Fruit fly (Drosophila melanogaster) whole organism, embryonic: ENCODE measurements around the gene Tace.
A peak's percentile ranks its signal among the peaks of the same experiment; 100 is the strongest.

Experiments
- CG10366 ChIP-seq: fragments of 200-800 bp; sonication (Bioruptor generic); IDR thresholded peaks from 2 replicates; pipeline ENCODE4 v1.3.6; 2022; ENCODE audit warnings: missing biosample characterization, missing genetic modification characterization
- CG12391 ChIP-seq: fragments of 200-800 bp; sonication (Bioruptor generic); optimal IDR thresholded peaks from 3 replicates; lab custom pipeline; 2018; ENCODE audit warnings: missing biosample characterization, mild to moderate bottlenecking, missing genetic modification characterization, moderate library complexity
- CG14710 ChIP-seq: fragments of 200-800 bp; sonication (Bioruptor generic); optimal IDR thresholded peaks from 3 replicates; lab custom pipeline; 2019; ENCODE audit warnings: missing biosample characterization, mild to moderate bottlenecking, missing genetic modification characterization, moderate library complexity
- CG15269 ChIP-seq: fragments of 200-800 bp; sonication (Bioruptor generic); optimal IDR thresholded peaks from 2 replicates; lab custom pipeline; 2018; ENCODE audit warnings: missing biosample characterization, mild to moderate bottlenecking, missing genetic modification characterization, moderate library complexity
- CG17361 ChIP-seq: fragments of 200-800 bp; sonication (Bioruptor generic); IDR thresholded peaks from 3 replicates; pipeline ENCODE4 v1.3.6; 2022; ENCODE audit warnings: missing biosample characterization, missing genetic modification characterization
- CG17829 ChIP-seq: fragments of 200-800 bp; optimal IDR thresholded peaks from 2 replicates; lab custom pipeline; 2019; ENCODE audit warnings: missing biosample characterization, mild to moderate bottlenecking, missing genetic modification characterization, moderate library complexity
- CG18262 ChIP-seq: fragments of 200-800 bp; optimal IDR thresholded peaks from 3 replicates; lab custom pipeline; 2019; ENCODE audit warnings: missing biosample characterization, mild to moderate bottlenecking, missing genetic modification characterization, moderate library complexity
- CG2120 ChIP-seq: fragments of 200-800 bp; sonication (Bioruptor generic); optimal IDR thresholded peaks from 3 replicates; lab custom pipeline; 2016; ENCODE audit warnings: missing biosample characterization, missing genetic modification characterization
- CG2678 ChIP-seq: fragments of 200-800 bp; sonication (Bioruptor generic); optimal IDR thresholded peaks from 3 replicates; lab custom pipeline; 2019; ENCODE audit warnings: missing biosample characterization, mild to moderate bottlenecking, missing genetic modification characterization, moderate library complexity
- CG2712 ChIP-seq: fragments of 200-800 bp; optimal IDR thresholded peaks from 3 replicates; lab custom pipeline; 2019; ENCODE audit warnings: missing biosample characterization, mild to moderate bottlenecking, missing genetic modification characterization, moderate library complexity
- CG32532 ChIP-seq: fragments of 200-800 bp; sonication (Bioruptor generic); IDR thresholded peaks from 2 replicates; pipeline ENCODE4 v1.3.6; 2022; ENCODE audit warnings: missing biosample characterization, missing genetic modification characterization
- CG33557 ChIP-seq: fragments of 200-800 bp; sonication (Bioruptor generic); optimal IDR thresholded peaks from 2 replicates; lab custom pipeline; 2019; ENCODE audit warnings: missing biosample characterization, mild to moderate bottlenecking, missing genetic modification characterization, moderate library complexity
- CG4360 ChIP-seq: fragments of 200-800 bp; sonication (Bioruptor generic); IDR thresholded peaks from 2 replicates; pipeline ENCODE4 v1.3.6; 2022; ENCODE audit warnings: missing biosample characterization, missing genetic modification characterization
- CG7928 ChIP-seq: fragments of 200-800 bp; sonication (Bioruptor generic); optimal IDR thresholded peaks from 2 replicates; lab custom pipeline; 2017; ENCODE audit warnings: missing biosample characterization, mild to moderate bottlenecking, missing genetic modification characterization
- D ChIP-seq, 2 experiments: fragments of 200-800 bp in 1 of 2; fragments of >200 bp in 1 of 2; sonication (Bioruptor generic) in 1 of 2; optimal IDR thresholded peaks; 2 replicates in 1 of 2; 3 replicates in 1 of 2; lab custom pipeline; 2017; ENCODE audit warnings: mild to moderate bottlenecking in 1 of 2, missing biosample characterization in 1 of 2, missing genetic modification characterization in 1 of 2, missing genetic modification reagents in 1 of 2
- D19A ChIP-seq: fragments of 200-800 bp; optimal IDR thresholded peaks from 3 replicates; lab custom pipeline; 2019; ENCODE audit warnings: missing biosample characterization, mild to moderate bottlenecking, missing genetic modification characterization, moderate library complexity
- HLH3B ChIP-seq: fragments of 200-800 bp; sonication (Bioruptor generic); IDR thresholded peaks from 2 replicates; pipeline ENCODE4 v1.3.6; 2022; ENCODE audit warnings: missing biosample characterization, missing genetic modification characterization
- HLH4C ChIP-seq: fragments of 200-800 bp; sonication (Bioruptor generic); IDR thresholded peaks from 3 replicates; pipeline ENCODE4 v1.3.6; 2022; ENCODE audit warnings: missing biosample characterization, missing genetic modification characterization; ENCODE audit not compliant: partially characterized antibody
- Hr51 ChIP-seq, 2 experiments: fragments of 200-800 bp; sonication (Bioruptor generic); optimal IDR thresholded peaks; 2 replicates in 1 of 2; 3 replicates in 1 of 2; lab custom pipeline; 2016 to 2018; ENCODE audit warnings: missing biosample characterization in 2 of 2, missing genetic modification characterization in 2 of 2, mild to moderate bottlenecking in 1 of 2, moderate library complexity in 1 of 2
- Hsf ChIP-seq: fragments of 200-800 bp; sonication (Bioruptor generic); optimal IDR thresholded peaks from 3 replicates; lab custom pipeline; 2016; ENCODE audit warnings: missing biosample characterization, missing genetic modification characterization
- NK7.1 ChIP-seq: fragments of 200-800 bp; sonication (Bioruptor generic); optimal IDR thresholded peaks from 3 replicates; lab custom pipeline; 2016; ENCODE audit warnings: missing biosample characterization, missing genetic modification characterization
- Oaz ChIP-seq: fragments of 200-800 bp; sonication (Bioruptor generic); IDR thresholded peaks from 2 replicates; pipeline ENCODE4 v1.3.6; 2022; ENCODE audit warnings: missing biosample characterization, missing genetic modification characterization
- Oli ChIP-seq: fragments of 200-800 bp; sonication (Bioruptor generic); optimal IDR thresholded peaks from 2 replicates; lab custom pipeline; 2018; ENCODE audit warnings: missing biosample characterization, mild to moderate bottlenecking, missing genetic modification characterization, moderate library complexity
- Rx ChIP-seq: fragments of 200-800 bp; sonication (Bioruptor generic); IDR thresholded peaks from 2 replicates; pipeline ENCODE4 v1.3.6; 2022; ENCODE audit warnings: missing biosample characterization, missing genetic modification characterization
- Xbp1 ChIP-seq: fragments of 200-800 bp; sonication (Bioruptor generic); optimal IDR thresholded peaks from 3 replicates; lab custom pipeline; 2016; ENCODE audit warnings: missing biosample characterization, mild to moderate bottlenecking, missing genetic modification characterization
- Xrp1 ChIP-seq: fragments of 200-800 bp; sonication (Bioruptor generic); IDR thresholded peaks from 2 replicates; pipeline ENCODE4 v1.3.6; 2022; ENCODE audit warnings: missing biosample characterization, missing genetic modification characterization
- ap ChIP-seq: fragments of 200-800 bp; sonication (Bioruptor generic); IDR thresholded peaks from 2 replicates; pipeline ENCODE4 v1.3.6; 2022; ENCODE audit warnings: missing biosample characterization, missing genetic modification characterization
- ara ChIP-seq: fragments of 200-800 bp; sonication (Bioruptor generic); IDR thresholded peaks from 2 replicates; pipeline ENCODE4 v1.3.6; 2022; ENCODE audit warnings: missing biosample characterization, missing genetic modification characterization
- ase ChIP-seq: fragments of 200-800 bp; sonication (Bioruptor generic); IDR thresholded peaks from 3 replicates; pipeline ENCODE4 v1.3.6; 2022; ENCODE audit warnings: missing biosample characterization, missing genetic modification characterization
- bcd ChIP-seq: fragments of 200-800 bp; sonication (Bioruptor generic); optimal IDR thresholded peaks from 2 replicates; lab custom pipeline; 2017; ENCODE audit warnings: missing biosample characterization, mild to moderate bottlenecking, missing genetic modification characterization
- bsh ChIP-seq, 2 experiments: fragments of 200-800 bp; sonication (Bioruptor generic); optimal IDR thresholded peaks; 2 replicates each; lab custom pipeline; 2017 to 2018; ENCODE audit warnings: mild to moderate bottlenecking in 2 of 2, missing biosample characterization in 2 of 2, missing genetic modification characterization in 2 of 2, moderate library complexity in 1 of 2
- btn ChIP-seq: fragments of 200-800 bp; sonication (Bioruptor generic); optimal IDR thresholded peaks from 2 replicates; lab custom pipeline; 2016; ENCODE audit warnings: missing biosample characterization, missing genetic modification characterization
- croc ChIP-seq: fragments of 200-800 bp; sonication (Bioruptor generic); conservative IDR thresholded peaks from 3 replicates; pipeline ENCODE4 v1.3.6; 2022; ENCODE audit warnings: missing biosample characterization, missing genetic modification characterization
- dysf ChIP-seq: fragments of 200-800 bp; sonication (Bioruptor generic); IDR thresholded peaks from 3 replicates; pipeline ENCODE4 v1.3.6; 2022; ENCODE audit warnings: missing biosample characterization, missing genetic modification characterization
- fd96Cb ChIP-seq: fragments of 200-800 bp; sonication (Bioruptor generic); optimal IDR thresholded peaks from 2 replicates; lab custom pipeline; 2018; ENCODE audit warnings: missing biosample characterization, mild to moderate bottlenecking, missing genetic modification characterization, moderate library complexity
- gt ChIP-seq: fragments of 200-800 bp; sonication (Bioruptor generic); IDR thresholded peaks from 2 replicates; pipeline ENCODE4 v1.3.6; 2022; ENCODE audit warnings: missing biosample characterization, missing genetic modification characterization
- org-1 ChIP-seq: fragments of 200-800 bp; sonication (Bioruptor generic); optimal IDR thresholded peaks from 2 replicates; lab custom pipeline; 2017; ENCODE audit warnings: missing biosample characterization, missing genetic modification characterization
- tin ChIP-seq: fragments of 200-800 bp; sonication (Bioruptor generic); optimal IDR thresholded peaks from 3 replicates; lab custom pipeline; 2016; ENCODE audit warnings: missing biosample characterization, missing genetic modification characterization
- unpg ChIP-seq: fragments of 200-800 bp; sonication (Bioruptor generic); optimal IDR thresholded peaks from 3 replicates; lab custom pipeline; 2018; ENCODE audit warnings: missing biosample characterization, mild to moderate bottlenecking, missing genetic modification characterization, moderate library complexity
- vfl ChIP-seq: fragments of 200-800 bp; sonication (Bioruptor generic); optimal IDR thresholded peaks from 2 replicates; lab custom pipeline; 2016; ENCODE audit warnings: missing biosample characterization, missing genetic modification characterization
- wor ChIP-seq: fragments of 200-800 bp; sonication (Bioruptor generic); IDR thresholded peaks from 2 replicates; pipeline ENCODE4 v1.3.6; 2022; ENCODE audit warnings: missing biosample characterization, missing genetic modification characterization
- zf30C ChIP-seq: fragments of 200-800 bp; sonication (Bioruptor generic); optimal IDR thresholded peaks from 3 replicates; lab custom pipeline; 2018; ENCODE audit warnings: missing biosample characterization, mild to moderate bottlenecking, missing genetic modification characterization

Gene Tace

DNA sequence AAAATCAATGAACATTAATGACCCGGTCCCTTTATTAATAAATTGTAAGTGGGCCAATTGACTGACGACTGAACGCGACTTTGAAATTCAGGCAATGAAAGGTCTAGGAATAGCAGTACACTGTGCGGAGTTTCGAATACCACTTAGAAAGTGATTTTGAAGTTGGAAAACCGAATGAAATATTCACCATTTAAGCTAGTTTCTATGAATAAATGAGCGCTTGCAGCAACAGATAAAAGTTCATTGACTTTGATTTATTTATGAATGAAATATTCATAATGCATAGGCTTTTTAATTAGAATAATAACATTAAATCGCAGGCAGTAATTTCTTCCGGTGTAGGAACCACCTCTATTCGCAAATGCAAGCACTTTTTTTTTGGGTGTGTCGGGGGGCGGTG is 20.7 kb downstream of the Tace start (continued):
- TF ChIP-seq CG12391 (peak; percentile 30), org-1 (GFP tag; lab: Kevin White, UChicago) (peak; percentile 8), CG33557 (no peak), croc (no peak), CG2678 (tag; lab: Kevin White, UChicago) (peak; percentile 38), CG18262 (tag; lab: Kevin White, UChicago) (peak; percentile 32), D19A (tag; lab: Kevin White, UChicago) (no peak), CG2712 (tag; lab: Kevin White, UChicago) (peak; percentile 30), ap (0 out of 2 replicates have a peak, but pooled peaks have one; percentile 8), NK7.1 (no peak), Hr51 (GFP tag; optimal IDR thresholded peaks at IDR 0.05; lab: Kevin White, UChicago) (peak in 1 of 2 experiments; percentile 50), bsh (GFP tag; optimal IDR thresholded peaks at IDR 0.05; lab: Kevin White, UChicago) (peak in 1 of 2 experiments; percentile 29), Xrp1 (GFP tag; lab: Robert Waterston, UW) (peak; percentile 48; the same call in 1 of the 2 replicates), CG32532 (peak; percentile 27; the same call in 1 of the 2 replicates), CG2120 (GFP tag; lab: Kevin White, UChicago) (peak; percentile 10), CG15269 (peak; percentile 32), wor (no peak), CG7928 (GFP tag; lab: Kevin White, UChicago) (no peak), HLH3B (GFP tag; lab: Robert Waterston, UW) (0 out of 2 replicates have a peak, but pooled peaks have one; percentile 8), Oli (tag; lab: Kevin White, UChicago) (peak; percentile 33), CG4360 (no peak), bcd (GFP tag; lab: Kevin White, UChicago) (peak; percentile 21), zf30C (GFP tag; lab: Kevin White, UChicago) (peak; percentile 33), fd96Cb (tag; lab: Kevin White, UChicago) (peak; percentile 43), ara (GFP tag; lab: Robert Waterston, UW) (peak; percentile 39; the same call in 1 of the 2 replicates), Xbp1 (peak; percentile 29), unpg (peak; percentile 33), HLH4C (GFP tag; lab: Robert Waterston, UW) (no peak), Oaz (no peak), Rx (GFP tag; lab: Robert Waterston, UW) (no peak), D (optimal IDR thresholded peaks at IDR 0.05; lab: Kevin White, UChicago) (no peak), D (GFP tag; optimal IDR thresholded peaks at IDR 0.05; lab: Kevin White, UChicago) (peak; percentile 17), CG14710 (tag; lab: Kevin White, UChicago) (peak; percentile 2), CG17829 (peak; percentile 18), gt (GFP tag; lab: Robert Waterston, UW) (no peak), CG17361 (GFP tag; lab: Robert Waterston, UW) (0 out of 3 replicates have a peak, but pooled peaks have one; percentile 16), Hsf (GFP tag; lab: Kevin White, UChicago) (no peak), btn (GFP tag; lab: Kevin White, UChicago) (no peak), CG10366 (peak; percentile 16; the same call in 1 of the 2 replicates), dysf (GFP tag; lab: Robert Waterston, UW) (peak; percentile 59; the same call in 1 of the 3 replicates), ase (GFP tag; lab: Robert Waterston, UW) (no peak), tin (GFP tag; lab: Kevin White, UChicago) (no peak), vfl (no peak)
